Worm (Caenorhabditis elegans): ENCODE measurements around the gene C05D2.8.

Gene C05D2.8

ce11 chrIII:5614648-5615047 is 4.5 kb upstream of the C05D2.8 start, which contains the start of gene basl-1:
Gene basl-1, plus strand, starts transcription at chrIII:5614948.
- TF ChIP-seq unc-62 (GFP tag; optimal IDR thresholded peaks at IDR 0.05 in 1 of 2) (no peak), unc-62 (tag; optimal IDR thresholded peaks at IDR 0.05) (no peak), nhr-41 (GFP tag; IDR thresholded peaks at IDR 0.05) (no peak), mes-2 (tag; optimal IDR thresholded peaks at IDR 0.05; ENCODE audit: poor library complexity, severe bottlenecking) (no peak), ceh-20 (GFP tag; IDR thresholded peaks at IDR 0.05) (no peak), ZK337.2 (GFP tag; IDR thresholded peaks at IDR 0.05) (no peak), lsy-2 (tag; optimal IDR thresholded peaks at IDR 0.05) (no peak), dpl-1 (GFP tag; optimal IDR thresholded peaks at IDR 0.05) (no peak), nhr-42 (GFP tag; IDR thresholded peaks at IDR 0.05) (no peak), ceh-82 (tag; optimal IDR thresholded peaks at IDR 0.05) (no peak), skn-1 (tag; optimal IDR thresholded peaks at IDR 0.05) (no peak)

- TF ChIP-seq Y48G9A.11 (GFP tag; IDR thresholded peaks at IDR 0.05) = no peak
- no peak for TF ChIP-seq daf-16 (GFP tag; optimal IDR thresholded peaks at IDR 0.05)
- peak; percentile 42 for TF ChIP-seq daf-16 (tag; optimal IDR thresholded peaks at IDR 0.05)
- TF ChIP-seq pqm-1 (tag; optimal IDR thresholded peaks at IDR 0.05) = peak; percentile 53
- peak; percentile 29 for TF ChIP-seq dve-1 (tag; optimal IDR thresholded peaks at IDR 0.05; ENCODE audit: insufficient read depth)
Measured at ce11 chrIII:5611604-5612324, 1.6 kb upstream of the C05D2.8 start, which contains the start of gene bas-1. Gene bas-1, plus strand, starts transcription at chrIII:5612274.

DNA sequence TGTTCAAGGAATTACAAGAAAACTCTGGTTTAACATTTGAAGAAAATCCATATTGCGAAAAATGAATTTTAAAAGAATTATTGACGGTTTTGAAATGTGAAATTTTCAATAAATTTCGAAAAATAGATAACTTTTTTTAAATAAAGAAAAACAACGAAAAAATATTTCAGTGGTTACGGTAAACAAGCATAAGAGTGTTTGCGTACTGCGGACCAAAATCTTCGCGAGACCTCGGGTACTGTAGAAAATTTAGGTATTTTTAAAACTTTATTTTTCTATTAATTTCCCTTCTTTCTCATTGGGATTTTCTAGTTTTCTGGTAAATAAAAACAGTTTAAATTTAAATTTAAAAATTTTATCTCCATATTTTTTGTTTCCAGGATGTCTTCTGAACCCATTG is 6.1 kb downstream of the C05D2.8 start, which contains the start of gene xnd-1:
TSS of gene xnd-1 (plus strand) at position 381 of the 400 bp plus-strand sequence.
- TF ChIP-seq Y75B8A.6 (GFP tag; IDR thresholded peaks at IDR 0.05) (no peak), hlh-30 (tag; optimal IDR thresholded peaks at IDR 0.05; ENCODE audit: insufficient read depth) (no peak), sdz-12 (GFP tag; optimal IDR thresholded peaks at IDR 0.05) (no peak), lin-39 (tag; optimal IDR thresholded peaks at IDR 0.05) (no peak), nhr-41 (GFP tag; IDR thresholded peaks at IDR 0.05) (no peak), ceh-28 (tag; optimal IDR thresholded peaks at IDR 0.05) (no peak), set-16 (GFP tag; IDR thresholded peaks at IDR 0.05) (no peak), F26F4.8 (GFP tag; conservative IDR thresholded peaks at IDR 0.05) (no peak), dmd-6 (GFP tag; IDR thresholded peaks at IDR 0.05) (no peak), ceh-32 (tag; optimal IDR thresholded peaks at IDR 0.05; ENCODE audit: poor library complexity) (no peak), lin-1 (GFP tag; IDR thresholded peaks at IDR 0.05) (no peak)

- peak; percentile 64; the same call in 1 of the 2 replicates for TF ChIP-seq arid-1 (GFP tag; conservative IDR thresholded peaks at IDR 0.05)
- no peak for TF ChIP-seq daf-16 (GFP tag; optimal IDR thresholded peaks at IDR 0.05)
- peak; percentile 62 for TF ChIP-seq daf-16 (tag; optimal IDR thresholded peaks at IDR 0.05)
- TF ChIP-seq Y48G9A.11 (GFP tag; IDR thresholded peaks at IDR 0.05) = no peak
- TF ChIP-seq ceh-44 (GFP tag; IDR thresholded peaks at IDR 0.05) = no peak
- TF ChIP-seq tag-97 (GFP tag; IDR thresholded peaks at IDR 0.05) = no peak
- no peak for TF ChIP-seq ztf-7 (tag; optimal IDR thresholded peaks at IDR 0.05)
- no peak for TF ChIP-seq nhr-102 (tag; optimal IDR thresholded peaks at IDR 0.05)
- no peak for TF ChIP-seq gei-8 (GFP tag; optimal IDR thresholded peaks at IDR 0.05)
- TF ChIP-seq F10B5.3 (tag; optimal IDR thresholded peaks at IDR 0.05) = no peak
- TF ChIP-seq zip-11 (GFP tag; IDR thresholded peaks at IDR 0.05) = no peak
- 0 out of 2 replicates have a peak, but pooled peaks have one; percentile 12 for TF ChIP-seq tra-1 (GFP tag; IDR thresholded peaks at IDR 0.05)
- no peak for TF ChIP-seq nhr-76 (tag; optimal IDR thresholded peaks at IDR 0.05)
- no peak for TF ChIP-seq F37D6.2 (tag; optimal IDR thresholded peaks at IDR 0.05)
- TF ChIP-seq ZK546.5 (tag; optimal IDR thresholded peaks at IDR 0.05) = no peak
- TF ChIP-seq daf-12 (tag; optimal IDR thresholded peaks at IDR 0.05) = no peak
- TF ChIP-seq mxl-2 (GFP tag; conservative IDR thresholded peaks at IDR 0.05) = no peak
- TF ChIP-seq daf-8 (GFP tag; IDR thresholded peaks at IDR 0.05) = no peak
- TF ChIP-seq unc-130 (GFP tag; optimal IDR thresholded peaks at IDR 0.05) = peak; percentile 7
- no peak for TF ChIP-seq nhr-111 (GFP tag; optimal IDR thresholded peaks at IDR 0.05)
- peak; percentile 52 for TF ChIP-seq lin-38 (GFP tag; IDR thresholded peaks at IDR 0.05)
- TF ChIP-seq dve-1 (tag; optimal IDR thresholded peaks at IDR 0.05; ENCODE audit: insufficient read depth) = peak; percentile 78
- TF ChIP-seq madf-5 (GFP tag; IDR thresholded peaks at IDR 0.05) = no peak
Measured at ce11 chrIII:5603439-5603986, 6.6 kb downstream of the C05D2.8 start, which contains the start of gene madf-11. Gene madf-11, minus strand, starts transcription at chrIII:5603489.

All from whole organism, L4 larva.